Worm (Caenorhabditis elegans) whole organism, young adult: Measurements from ENCODE around the gene catp-2.

Source experiments
- C06A6.2 ChIP-seq: fragments of 200-800 bp; sonication (Bioruptor generic); conservative IDR thresholded peaks from 2 replicates; pipeline ENCODE4 v1.3.6; 2022; ENCODE audit warnings: missing genetic modification characterization, missing compliant biosample characterization
- D2030.7 ChIP-seq: fragments of 200-800 bp; sonication (Bioruptor generic); IDR thresholded peaks from 2 replicates; pipeline ENCODE4 v1.3.6; 2022; ENCODE audit warnings: missing genetic modification reagents, missing genetic modification characterization, missing compliant biosample characterization
- F33H1.4 ChIP-seq: fragments of 200-800 bp; sonication (Bioruptor generic); IDR thresholded peaks from 2 replicates; pipeline ENCODE4 v1.3.6; 2022; ENCODE audit warnings: missing genetic modification reagents, missing genetic modification characterization, missing compliant biosample characterization
- F55B11.4 ChIP-seq: sonication (generic microtip); optimal IDR thresholded peaks from 2 replicates; lab custom pipeline; 2016; ENCODE audit warnings: missing compliant biosample characterization, missing genetic modification characterization, borderline replicate concordance; ENCODE audit not compliant: insufficient read depth
- T26A5.8 ChIP-seq: sonication (generic microtip); optimal IDR thresholded peaks from 2 replicates; lab custom pipeline; 2016; ENCODE audit warnings: missing genetic modification characterization, missing compliant biosample characterization
- Y79H2A.3 ChIP-seq: fragments of 200-800 bp; sonication (Bioruptor generic); conservative IDR thresholded peaks from 2 replicates; pipeline ENCODE4 v1.3.6; 2022; ENCODE audit warnings: missing genetic modification reagents, missing genetic modification characterization, missing compliant biosample characterization
- ZK185.1 ChIP-seq: sonication (generic microtip); optimal IDR thresholded peaks from 2 replicates; lab custom pipeline; 2016; ENCODE audit warnings: mild to moderate bottlenecking, missing genetic modification characterization, missing compliant biosample characterization; ENCODE audit not compliant: poor library complexity, severe bottlenecking
- aptf-3 ChIP-seq: fragments of 200-800 bp; sonication (Bioruptor generic); IDR thresholded peaks from 2 replicates; pipeline ENCODE4 v1.3.6; 2022; ENCODE audit warnings: missing genetic modification characterization, missing compliant biosample characterization
- atf-7 ChIP-seq: sonication (generic microtip); optimal IDR thresholded peaks from 2 replicates; lab custom pipeline; 2017; ENCODE audit warnings: mild to moderate bottlenecking, missing genetic modification characterization, missing compliant biosample characterization
- athp-1 ChIP-seq: sonication (generic microtip); optimal IDR thresholded peaks from 2 replicates; lab custom pipeline; 2017; ENCODE audit warnings: mild to moderate bottlenecking, missing genetic modification characterization, missing compliant biosample characterization
- attf-3 ChIP-seq: fragments of 200-800 bp; sonication (Bioruptor generic); conservative IDR thresholded peaks from 2 replicates; pipeline ENCODE4 v1.3.6; 2022; ENCODE audit warnings: missing genetic modification reagents, missing genetic modification characterization, missing compliant biosample characterization
- attf-6 ChIP-seq: fragments of 200-800 bp; sonication (Bioruptor generic); IDR thresholded peaks from 2 replicates; pipeline ENCODE4 v1.3.6; 2022; ENCODE audit warnings: missing genetic modification reagents, missing genetic modification characterization, missing compliant biosample characterization
- bed-1 ChIP-seq: fragments of 200-800 bp; sonication (Bioruptor generic); IDR thresholded peaks from 2 replicates; pipeline ENCODE4 v1.3.6; 2022; ENCODE audit warnings: missing genetic modification reagents, missing genetic modification characterization, missing compliant biosample characterization
- ceh-40 ChIP-seq: fragments of 200-800 bp; sonication (Bioruptor generic); IDR thresholded peaks from 2 replicates; pipeline ENCODE4 v1.3.6; 2022; ENCODE audit warnings: missing genetic modification characterization, missing compliant biosample characterization
- ceh-58 ChIP-seq: fragments of 200-800 bp; sonication (Bioruptor generic); IDR thresholded peaks from 2 replicates; pipeline ENCODE4 v1.3.6; 2022; ENCODE audit warnings: missing genetic modification characterization, missing compliant biosample characterization
- ceh-91 ChIP-seq: fragments of 200-800 bp; sonication (Bioruptor generic); IDR thresholded peaks from 2 replicates; pipeline ENCODE4 v1.3.6; 2022; ENCODE audit warnings: missing genetic modification reagents, missing genetic modification characterization, missing compliant biosample characterization
- die-1 ChIP-seq: sonication (generic microtip); optimal IDR thresholded peaks from 2 replicates; lab custom pipeline; 2016; ENCODE audit warnings: missing genotype, mild to moderate bottlenecking, missing genetic modification characterization, missing compliant biosample characterization
- dpff-1 ChIP-seq: sonication (generic microtip); optimal IDR thresholded peaks from 2 replicates; lab custom pipeline; 2017; ENCODE audit warnings: mild to moderate bottlenecking, missing genetic modification characterization, missing compliant biosample characterization
- dpl-1 ChIP-seq: fragments of 150-350 bp; optimal IDR thresholded peaks from 2 replicates; lab custom pipeline; 2014; ENCODE audit warnings: missing biosample characterization, missing genetic modification reagents, missing genetic modification characterization
- efl-1 ChIP-seq: fragments of 150-350 bp; optimal IDR thresholded peaks from 2 replicates; lab custom pipeline; 2014; ENCODE audit warnings: missing biosample characterization, missing genetic modification reagents, missing genetic modification characterization
- fkh-3 ChIP-seq: sonication (generic microtip); optimal IDR thresholded peaks from 2 replicates; lab custom pipeline; 2016; ENCODE audit warnings: mild to moderate bottlenecking, missing genetic modification characterization, missing compliant biosample characterization
- him-1 ChIP-seq: sonication (generic microtip); optimal IDR thresholded peaks from 2 replicates; lab custom pipeline; 2016; ENCODE audit warnings: missing genotype, missing genetic modification reagents, missing genetic modification characterization, missing compliant biosample characterization
- hlh-26 ChIP-seq: fragments of 200-800 bp; sonication (Bioruptor generic); conservative IDR thresholded peaks from 2 replicates; pipeline ENCODE4 v1.3.6; 2022; ENCODE audit warnings: missing genetic modification reagents, missing genetic modification characterization, missing compliant biosample characterization
- let-526 ChIP-seq: fragments of 200-800 bp; sonication (Bioruptor generic); IDR thresholded peaks from 2 replicates; pipeline ENCODE4 v1.3.6; 2022; ENCODE audit warnings: missing genetic modification reagents, missing genetic modification characterization, missing compliant biosample characterization
- lin-35 ChIP-seq, 3 experiments: fragments of 150-350 bp in 2 of 3; sonication (generic microtip) in 1 of 3; optimal IDR thresholded peaks; 2 replicates each; lab custom pipeline; 2014 to 2018; ENCODE audit warnings: missing biosample characterization in 3 of 3, missing genetic modification characterization in 3 of 3, missing genetic modification reagents in 3 of 3
- lin-40 ChIP-seq: sonication (generic microtip); optimal IDR thresholded peaks from 2 replicates; lab custom pipeline; 2016; ENCODE audit warnings: missing genetic modification characterization, mild to moderate bottlenecking, missing compliant biosample characterization, missing genotype, missing genetic modification reagents
- lin-54 ChIP-seq: fragments of 200-800 bp; sonication (Bioruptor generic); optimal IDR thresholded peaks from 2 replicates; lab custom pipeline; 2018; ENCODE audit warnings: mild to moderate bottlenecking, missing genetic modification characterization, missing compliant biosample characterization
- lsl-1 ChIP-seq: fragments of 200-800 bp; sonication (Bioruptor generic); optimal IDR thresholded peaks from 2 replicates; lab custom pipeline; 2018; ENCODE audit warnings: mild to moderate bottlenecking, missing genetic modification characterization, moderate library complexity, missing compliant biosample characterization
- lsy-27 ChIP-seq: sonication (generic microtip); optimal IDR thresholded peaks from 2 replicates; lab custom pipeline; 2017; ENCODE audit warnings: missing genetic modification characterization, mild to moderate bottlenecking, missing compliant biosample characterization, antibody characterized with exemption, missing genotype, borderline replicate concordance; ENCODE audit not compliant: insufficient read depth
- madf-3 ChIP-seq: fragments of 200-800 bp; sonication (Bioruptor generic); IDR thresholded peaks from 2 replicates; pipeline ENCODE4 v1.3.6; 2022; ENCODE audit warnings: missing genetic modification reagents, missing genetic modification characterization, missing compliant biosample characterization
- madf-6 ChIP-seq: fragments of 200-800 bp; sonication (Bioruptor generic); IDR thresholded peaks from 2 replicates; pipeline ENCODE4 v1.3.6; 2022; ENCODE audit warnings: missing genetic modification reagents, missing genetic modification characterization, missing compliant biosample characterization
- madf-8 ChIP-seq: fragments of 200-800 bp; sonication (Bioruptor generic); conservative IDR thresholded peaks from 2 replicates; pipeline ENCODE4 v1.3.6; 2022; ENCODE audit warnings: missing genetic modification reagents, missing genetic modification characterization, missing compliant biosample characterization
- mcd-1 ChIP-seq: fragments of 200-800 bp; sonication (Bioruptor generic); IDR thresholded peaks from 2 replicates; pipeline ENCODE4 v1.3.6; 2022; ENCODE audit warnings: missing genetic modification reagents, missing genetic modification characterization, missing compliant biosample characterization
- mel-28 ChIP-seq: sonication (generic microtip); optimal IDR thresholded peaks from 2 replicates; lab custom pipeline; 2016; ENCODE audit warnings: borderline replicate concordance, mild to moderate bottlenecking, missing genetic modification characterization, missing compliant biosample characterization
- mes-4 ChIP-seq: sonication (generic microtip); optimal IDR thresholded peaks from 2 replicates; lab custom pipeline; 2016; ENCODE audit warnings: missing genotype, missing genetic modification characterization, missing compliant biosample characterization
- mxl-1 ChIP-seq: sonication (generic microtip); optimal IDR thresholded peaks from 2 replicates; lab custom pipeline; 2016; ENCODE audit warnings: missing genetic modification characterization, missing compliant biosample characterization
- nfyb-1 ChIP-seq: fragments of 200-800 bp; sonication (Bioruptor generic); IDR thresholded peaks from 2 replicates; pipeline ENCODE4 v1.3.6; 2022; ENCODE audit warnings: missing genetic modification reagents, missing genetic modification characterization, missing compliant biosample characterization
- nhr-80 ChIP-seq: sonication (generic microtip); optimal IDR thresholded peaks from 2 replicates; lab custom pipeline; 2016; ENCODE audit warnings: missing genetic modification characterization, missing compliant biosample characterization
- pbrm-1 ChIP-seq: fragments of 200-800 bp; sonication (Bioruptor generic); IDR thresholded peaks from 2 replicates; pipeline ENCODE4 v1.3.6; 2022; ENCODE audit warnings: missing genetic modification reagents, missing genetic modification characterization, missing compliant biosample characterization
- repo-1 ChIP-seq: sonication (generic microtip); optimal IDR thresholded peaks from 2 replicates; lab custom pipeline; 2017; ENCODE audit warnings: mild to moderate bottlenecking, missing genetic modification characterization, missing compliant biosample characterization
- sdz-38 ChIP-seq: sonication (generic microtip); optimal IDR thresholded peaks from 2 replicates; lab custom pipeline; 2016; ENCODE audit warnings: missing genotype, missing genetic modification characterization, missing compliant biosample characterization
- snpc-3.4 ChIP-seq: sonication (generic microtip); optimal IDR thresholded peaks from 2 replicates; lab custom pipeline; 2017; ENCODE audit warnings: missing genetic modification characterization, mild to moderate bottlenecking, missing compliant biosample characterization, antibody characterized with exemption, moderate library complexity, missing genotype, missing genetic modification reagents
- snpc-4 ChIP-seq, 5 experiments: fragments of 150-350 bp in 1 of 5; sonication (generic microtip) in 4 of 5; optimal IDR thresholded peaks; 2 replicates each; lab custom pipeline; 2014 to 2018; ENCODE audit warnings: missing genetic modification characterization in 5 of 5, missing biosample characterization in 3 of 5, antibody characterized with exemption in 2 of 5, mild to moderate bottlenecking in 2 of 5, missing compliant biosample characterization in 2 of 5, missing genotype in 2 of 5, moderate library complexity in 2 of 5, missing genetic modification reagents in 1 of 5
- somi-1 ChIP-seq: fragments of 200-800 bp; sonication (Bioruptor generic); optimal IDR thresholded peaks from 2 replicates; lab custom pipeline; 2018; ENCODE audit warnings: mild to moderate bottlenecking, missing genetic modification characterization, missing compliant biosample characterization
- sptf-2 ChIP-seq: fragments of 200-800 bp; sonication (Bioruptor generic); optimal IDR thresholded peaks from 2 replicates; lab custom pipeline; 2018; ENCODE audit warnings: mild to moderate bottlenecking, missing genetic modification characterization, missing compliant biosample characterization
- unc-62 ChIP-seq: fragments of 150-350 bp; optimal IDR thresholded peaks from 2 replicates; lab custom pipeline; 2014; ENCODE audit warnings: missing biosample characterization, missing genetic modification reagents, missing genetic modification characterization
- xnd-1 ChIP-seq: sonication (generic microtip); optimal IDR thresholded peaks from 2 replicates; lab custom pipeline; 2016; ENCODE audit warnings: missing genotype, missing genetic modification reagents, missing genetic modification characterization, missing compliant biosample characterization
- ztf-18 ChIP-seq: sonication (generic microtip); optimal IDR thresholded peaks from 2 replicates; lab custom pipeline; 2016; ENCODE audit warnings: missing genotype, mild to moderate bottlenecking, missing genetic modification characterization, missing compliant biosample characterization
- ztf-26 ChIP-seq: sonication (generic microtip); optimal IDR thresholded peaks from 2 replicates; lab custom pipeline; 2017; ENCODE audit warnings: missing genetic modification characterization, missing compliant biosample characterization
- ztf-28 ChIP-seq: fragments of 200-800 bp; sonication (Bioruptor generic); IDR thresholded peaks from 2 replicates; pipeline ENCODE4 v1.3.6; 2022; ENCODE audit warnings: missing genetic modification reagents, missing genetic modification characterization, missing compliant biosample characterization

The catp-2 gene

DNA sequence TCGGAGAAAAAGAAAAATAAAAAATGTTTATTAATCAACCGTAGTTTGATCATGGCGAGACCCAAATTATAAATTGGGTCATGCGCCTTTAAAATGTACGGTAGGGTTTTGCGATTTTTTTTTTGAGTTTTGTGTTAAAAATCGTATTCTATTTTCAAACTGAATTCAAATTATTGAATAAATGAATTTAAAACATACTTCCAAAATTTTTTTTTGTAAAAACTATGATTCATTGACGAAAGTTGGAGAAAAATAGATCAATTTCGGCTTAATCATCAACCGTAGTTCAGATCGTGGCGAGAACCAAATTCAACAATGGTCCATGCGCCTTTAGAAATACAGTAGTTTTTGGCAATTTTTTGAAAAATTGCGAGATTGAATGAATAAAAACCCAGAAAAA lies 29.1 kb downstream of the catp-2 start:
- no peak for TF ChIP-seq ztf-28 (GFP tag; lab: Robert Waterston, UW)
- TF ChIP-seq snpc-4 (GFP tag; optimal IDR thresholded peaks at IDR 0.05; lab: Kevin White, UChicago): no peak
- TF ChIP-seq snpc-4 (tag; optimal IDR thresholded peaks at IDR 0.05; lab: Kevin White, UChicago): peak in 1 of 4 experiments; percentile 39
- TF ChIP-seq ceh-91 (GFP tag; lab: Robert Waterston, UW): peak; percentile 60
- TF ChIP-seq dpff-1: no peak
- peak; percentile 93 for TF ChIP-seq F33H1.4 (GFP tag; lab: Robert Waterston, UW)
- TF ChIP-seq die-1 (tag; lab: Kevin White, UChicago): no peak
- TF ChIP-seq unc-62 (GFP tag; lab: Kevin White, UChicago): no peak
- peak; percentile 79 for TF ChIP-seq madf-8 (GFP tag; lab: Robert Waterston, UW)
- no peak for TF ChIP-seq lin-40 (tag; lab: Kevin White, UChicago)
- no peak for TF ChIP-seq mcd-1 (GFP tag; lab: Robert Waterston, UW)
- no peak for TF ChIP-seq F55B11.4 (tag; lab: Kevin White, UChicago)
- peak; percentile 75 for TF ChIP-seq lin-54 (GFP tag; lab: Kevin White, UChicago)
- TF ChIP-seq ceh-40 (GFP tag; lab: Robert Waterston, UW): no peak
- TF ChIP-seq efl-1 (GFP tag; lab: Kevin White, UChicago): peak; percentile 52
- TF ChIP-seq lsl-1 (GFP tag; lab: Kevin White, UChicago): peak; percentile 99
- TF ChIP-seq xnd-1: peak; percentile 98
- TF ChIP-seq Y79H2A.3: no peak
- no peak for TF ChIP-seq athp-1
- no peak for TF ChIP-seq mel-28 (tag; lab: Kevin White, UChicago)
- TF ChIP-seq attf-6 (GFP tag; lab: Robert Waterston, UW): no peak
- peak; percentile 95 for TF ChIP-seq madf-6 (GFP tag; lab: Robert Waterston, UW)
- TF ChIP-seq bed-1: no peak
- TF ChIP-seq ZK185.1 (tag; lab: Kevin White, UChicago): no peak
- no peak for TF ChIP-seq lsy-27 (tag; lab: Kevin White, UChicago)
- TF ChIP-seq sdz-38: no peak
- TF ChIP-seq repo-1 (tag; lab: Kevin White, UChicago): no peak
- no peak for TF ChIP-seq mxl-1 (tag; lab: Kevin White, UChicago)
- no peak for TF ChIP-seq sptf-2 (GFP tag; lab: Kevin White, UChicago)
- TF ChIP-seq nfyb-1 (GFP tag; lab: Robert Waterston, UW): no peak
- TF ChIP-seq ztf-18 (tag; lab: Kevin White, UChicago): no peak
- no peak for TF ChIP-seq fkh-3 (tag; lab: Kevin White, UChicago)
- no peak for TF ChIP-seq aptf-3 (GFP tag; lab: Robert Waterston, UW)
- TF ChIP-seq somi-1 (GFP tag; lab: Kevin White, UChicago): no peak
- no peak for TF ChIP-seq ztf-26 (tag; lab: Kevin White, UChicago)
- peak; percentile 6 for TF ChIP-seq snpc-3.4 (tag; lab: Kevin White, UChicago)
- TF ChIP-seq nhr-80 (tag; lab: Kevin White, UChicago): no peak
- TF ChIP-seq C06A6.2 (GFP tag; lab: Robert Waterston, UW): no peak
- TF ChIP-seq lin-35 (GFP tag; optimal IDR thresholded peaks at IDR 0.05; lab: Kevin White, UChicago): no peak
- no peak for TF ChIP-seq atf-7 (tag; lab: Kevin White, UChicago)
- TF ChIP-seq dpl-1 (GFP tag; lab: Kevin White, UChicago): peak; percentile 9
- TF ChIP-seq D2030.7 (GFP tag; lab: Robert Waterston, UW): peak; percentile 78
- TF ChIP-seq him-1 (tag; lab: Kevin White, UChicago): peak; percentile 73
- no peak for TF ChIP-seq ceh-58 (GFP tag; lab: Robert Waterston, UW)
- TF ChIP-seq attf-3 (GFP tag; lab: Robert Waterston, UW): no peak
- no peak for TF ChIP-seq let-526
- no peak for TF ChIP-seq T26A5.8 (tag; lab: Kevin White, UChicago)
- TF ChIP-seq pbrm-1: no peak
- TF ChIP-seq madf-3: no peak
- no peak for TF ChIP-seq mes-4
- no peak for TF ChIP-seq hlh-26
